Worm (Caenorhabditis elegans) whole organism, early embryonic: ENCODE data around the gene Y62E10A.3.

ENCODE experiments used
- F13C5.2 ChIP-seq: sonication (generic microtip); optimal IDR thresholded peaks from 2 replicates; lab custom pipeline; 2017; ENCODE audit warnings: mild to moderate bottlenecking, missing genetic modification characterization, inconsistent platforms, missing compliant biosample characterization
- ama-1 ChIP-seq: fragments of 150-350 bp; optimal IDR thresholded peaks from 2 replicates; lab custom pipeline; 2014
- ceh-13 ChIP-seq: fragments of 200-800 bp; sonication (Bioruptor generic); optimal IDR thresholded peaks from 2 replicates; lab custom pipeline; 2018; ENCODE audit warnings: mild to moderate bottlenecking, missing genetic modification characterization, missing compliant biosample characterization
- flt-1 ChIP-seq: fragments of 200-800 bp; sonication (Bioruptor generic); IDR thresholded peaks from 2 replicates; pipeline ENCODE4 v1.3.6; 2022; ENCODE audit warnings: missing genetic modification characterization, missing compliant biosample characterization
- hmbx-1 ChIP-seq: sonication (generic microtip); optimal IDR thresholded peaks from 2 replicates; lab custom pipeline; 2016; ENCODE audit warnings: mild to moderate bottlenecking, missing genetic modification characterization, missing compliant biosample characterization
- hmg-4 ChIP-seq: fragments of 200-800 bp; sonication (Bioruptor generic); optimal IDR thresholded peaks from 2 replicates; lab custom pipeline; 2018; ENCODE audit warnings: mild to moderate bottlenecking, missing genetic modification characterization, missing compliant biosample characterization
- tbx-37 ChIP-seq: fragments of 200-800 bp; sonication (Bioruptor generic); conservative IDR thresholded peaks from 2 replicates; pipeline ENCODE4 v1.3.6; 2022; ENCODE audit warnings: missing genetic modification reagents, missing genetic modification characterization, missing compliant biosample characterization

DNA sequence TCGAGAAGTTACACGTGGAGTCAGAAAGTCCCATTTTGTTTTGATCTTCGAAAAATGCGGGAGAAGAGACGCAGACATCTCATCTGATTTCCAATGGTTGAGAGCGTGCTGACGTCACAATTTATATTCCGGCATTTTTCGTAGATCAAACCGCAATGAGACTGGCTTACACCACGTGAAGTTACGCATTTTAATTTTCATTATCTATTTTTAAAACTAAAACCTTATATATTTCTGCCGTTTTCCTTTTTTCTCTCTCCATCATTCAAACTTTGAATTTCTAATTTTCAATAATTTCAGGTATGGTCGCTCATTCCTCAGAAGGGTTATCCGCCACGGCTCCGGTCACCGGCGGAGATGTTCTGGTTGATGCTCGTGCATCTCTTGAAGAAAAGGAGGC lies 44.7 kb downstream of the Y62E10A.3 start, which contains the start of gene fat-1:
- TF ChIP-seq hmbx-1 (tag; lab: Kevin White, UChicago), result no peak
- TF ChIP-seq ceh-13 (GFP tag; lab: Kevin White, UChicago), result no peak
- no peak for TF ChIP-seq ama-1 (lab: Kevin White, UChicago)
- no peak for TF ChIP-seq hmg-4
- no peak for TF ChIP-seq tbx-37 (GFP tag; lab: Robert Waterston, UW)
- no peak for TF ChIP-seq F13C5.2 (tag; lab: Kevin White, UChicago)
- TF ChIP-seq flt-1, result no peak
